Worm (Caenorhabditis elegans) whole organism, L1 larva: ENCODE results near the gene Y110A2AL.7.

Experiments used
- ama-1 ChIP-seq: fragments of 150-350 bp; optimal IDR thresholded peaks from 2 replicates; lab custom pipeline; 2014
- blmp-1 ChIP-seq: fragments of 150-350 bp; optimal IDR thresholded peaks from 2 replicates; lab custom pipeline; 2014; ENCODE audit warnings: missing biosample characterization, missing genetic modification characterization
- egl-27 ChIP-seq, 2 experiments: fragments of 150-350 bp in 1 of 2; sonication (generic microtip); optimal IDR thresholded peaks; 3 replicates each; lab custom pipeline; 2017 to 2018; ENCODE audit warnings: missing biosample characterization in 2 of 2, missing genetic modification characterization in 2 of 2, missing genetic modification reagents in 2 of 2
- hpl-2 ChIP-seq: fragments of 150-350 bp; optimal IDR thresholded peaks from 2 replicates; lab custom pipeline; 2014; ENCODE audit warnings: missing biosample characterization, missing genetic modification reagents, missing genetic modification characterization
- nhr-12 ChIP-seq: sonication (generic microtip); optimal IDR thresholded peaks from 2 replicates; lab custom pipeline; 2017; ENCODE audit warnings: missing biosample characterization, missing genetic modification characterization
- nhr-76 ChIP-seq: sonication (generic microtip); optimal IDR thresholded peaks from 2 replicates; lab custom pipeline; 2017; ENCODE audit warnings: missing biosample characterization, missing genetic modification characterization
- pag-3 ChIP-seq: sonication (generic microtip); optimal IDR thresholded peaks from 2 replicates; lab custom pipeline; 2017; ENCODE audit warnings: missing genetic modification characterization, mild to moderate bottlenecking, missing compliant biosample characterization, antibody characterized with exemption, borderline replicate concordance; ENCODE audit not compliant: insufficient read depth
- zag-1 ChIP-seq: fragments of 150-350 bp; optimal IDR thresholded peaks from 2 replicates; lab custom pipeline; 2014; ENCODE audit warnings: missing biosample characterization, missing genetic modification characterization

DNA sequence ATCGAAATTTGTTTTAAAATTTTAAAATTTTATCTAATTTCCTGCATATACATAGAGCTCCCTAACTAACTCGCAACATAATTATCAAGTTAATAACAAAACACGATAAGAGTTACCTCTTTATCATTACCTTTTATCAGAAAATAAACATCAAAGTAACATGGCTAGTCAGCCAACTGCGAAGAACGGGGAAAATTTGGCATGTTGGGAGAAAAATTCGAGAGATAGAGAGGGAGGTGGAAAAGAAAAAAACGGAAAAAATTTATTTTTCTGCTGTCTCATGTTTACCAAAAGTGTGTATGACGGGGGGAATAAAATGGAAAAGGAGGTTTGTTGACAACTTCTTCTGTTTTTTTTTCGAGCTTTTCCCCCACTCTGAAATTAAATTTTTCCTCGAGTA lies 8.9 kb downstream of the Y110A2AL.7 start:
- no peak for TF ChIP-seq hpl-2 (GFP tag; lab: Kevin White, UChicago)
- no peak for TF ChIP-seq zag-1 (tag; lab: Kevin White, UChicago)
- no peak for TF ChIP-seq nhr-12 (tag; lab: Kevin White, UChicago)
- TF ChIP-seq egl-27 (tag; optimal IDR thresholded peaks at IDR 0.05; lab: Kevin White, UChicago): no peak
- peak; percentile 0 for TF ChIP-seq blmp-1 (tag; lab: Kevin White, UChicago)
- TF ChIP-seq ama-1 (lab: Kevin White, UChicago): no peak
- no peak for TF ChIP-seq pag-3
- no peak for TF ChIP-seq nhr-76 (tag; lab: Kevin White, UChicago)
